Fruit fly (Drosophila melanogaster): ENCODE results near the gene CG44194.

Gene CG44194

DNA sequence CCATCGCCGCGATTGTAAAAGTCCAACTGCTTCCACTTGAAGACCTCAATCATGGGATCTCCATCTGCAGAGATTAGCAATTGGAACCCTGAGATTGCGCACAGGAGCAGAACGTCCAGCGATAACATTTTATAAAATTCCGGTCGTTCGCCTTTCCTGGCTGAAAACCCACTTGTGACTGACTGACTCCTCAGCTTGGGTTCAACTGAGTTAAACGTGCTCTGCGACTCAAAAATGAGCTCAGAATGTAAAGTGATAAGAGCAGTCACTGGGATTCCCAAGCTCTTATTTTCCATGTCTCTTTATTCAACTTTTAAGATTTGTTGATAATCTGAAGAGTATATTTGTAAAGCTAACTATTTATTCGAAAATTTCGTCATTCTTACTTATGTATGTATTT lies 4.5 kb downstream of the CG44194 start, which contains the start of gene yellow-f:
yellow-f (minus strand) TSS at position 184 of the 400 bp plus-strand sequence.
- TF ChIP-seq Met (GFP tag; optimal IDR thresholded peaks at IDR 0.05) (no peak), CG4318 (GFP tag; optimal IDR thresholded peaks at IDR 0.05) (no peak), svp (GFP tag) (peak; percentile 98)

- TF ChIP-seq CG6276 (GFP tag; optimal IDR thresholded peaks at IDR 0.05): no peak
- TF ChIP-seq Eip93F (GFP tag; optimal IDR thresholded peaks at IDR 0.05): no peak
- no peak for TF ChIP-seq Sox14 (GFP tag; optimal IDR thresholded peaks at IDR 0.05)
- no peak for TF ChIP-seq Sox15 (GFP tag; optimal IDR thresholded peaks at IDR 0.05)
- TF ChIP-seq cyc (GFP tag; optimal IDR thresholded peaks at IDR 0.05): no peak
- TF ChIP-seq fkh (GFP tag; optimal IDR thresholded peaks at IDR 0.05): no peak
- TF ChIP-seq Lpt (GFP tag; optimal IDR thresholded peaks at IDR 0.05): no peak
- no peak for TF ChIP-seq CG6854 (GFP tag; optimal IDR thresholded peaks at IDR 0.05)
- no peak for TF ChIP-seq vri (GFP tag; optimal IDR thresholded peaks at IDR 0.05)
- TF ChIP-seq Ets21C (GFP tag; optimal IDR thresholded peaks at IDR 0.05): no peak
- no peak for TF ChIP-seq dac (GFP tag; optimal IDR thresholded peaks at IDR 0.05)
- no peak for TF ChIP-seq acj6 (GFP tag; optimal IDR thresholded peaks at IDR 0.05)
- TF ChIP-seq CG11762 (GFP tag; optimal IDR thresholded peaks at IDR 0.05; ENCODE audit: insufficient read depth): no peak
- no peak for TF ChIP-seq CG11294 (GFP tag; IDR thresholded peaks at IDR 0.05)
- TF ChIP-seq CG31627 (GFP tag; optimal IDR thresholded peaks at IDR 0.05): no peak
- no peak for TF ChIP-seq dsx (GFP tag; optimal IDR thresholded peaks at IDR 0.05; ENCODE audit: poor library complexity, severe bottlenecking)
- no peak for TF ChIP-seq CG7368 (GFP tag; optimal IDR thresholded peaks at IDR 0.05)
- TF ChIP-seq svp (GFP tag): no peak
Measured at dm6 chr3R:12988411-12988810, 9.1 kb downstream of the CG44194 start, which contains the start of gene CG14383. TSS of gene CG14383 (minus strand) at chr3R:12988511.

DNA sequence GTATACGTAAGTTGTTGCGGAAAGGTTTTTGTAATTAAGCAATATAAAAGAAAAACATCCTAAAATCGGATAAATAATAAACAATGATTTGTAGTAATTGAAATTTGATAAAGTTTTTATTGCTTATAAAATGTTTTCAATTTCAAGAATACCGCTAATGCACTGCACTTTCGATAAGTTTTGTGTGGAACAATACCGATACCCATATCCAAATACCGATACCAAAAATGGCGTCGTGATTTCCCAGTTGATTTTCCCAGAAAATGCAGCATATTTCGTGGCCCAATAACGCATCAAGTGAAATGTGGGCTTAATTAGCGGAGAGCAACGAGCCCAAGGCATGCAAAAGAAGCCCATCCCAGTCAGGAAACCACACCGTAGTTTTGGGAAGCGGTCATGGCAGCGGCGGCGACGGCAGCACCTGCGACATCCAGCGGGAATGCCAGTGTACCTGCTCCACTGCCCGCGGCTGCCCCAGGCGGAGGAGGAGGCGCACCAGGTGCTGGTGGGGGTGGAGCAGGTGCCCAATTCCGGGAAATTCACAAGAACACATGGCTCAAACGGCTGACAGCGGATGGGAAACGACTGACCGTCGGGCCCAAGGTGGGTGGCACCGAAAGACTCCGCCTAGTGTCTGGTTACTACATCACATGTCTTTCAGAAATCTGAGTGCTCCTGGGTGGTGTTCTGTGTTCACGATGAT lies 11.5 kb downstream of the CG44194 start, which contains the start of gene CG31342:
CG31342 (plus strand) TSS at position 214 of the 703 bp plus-strand sequence.
- TF ChIP-seq Sox102F (GFP tag; optimal IDR thresholded peaks at IDR 0.05) (no peak), Sox14 (GFP tag; optimal IDR thresholded peaks at IDR 0.05) (no peak), OdsH (GFP tag; optimal IDR thresholded peaks at IDR 0.05) (no peak), cyc (GFP tag; optimal IDR thresholded peaks at IDR 0.05) (peak; percentile 1), svp (GFP tag) (peak; percentile 48), CG3032 (tag; optimal IDR thresholded peaks at IDR 0.05) (peak; percentile 57), CG6276 (GFP tag; optimal IDR thresholded peaks at IDR 0.05) (no peak), Ets21C (GFP tag; optimal IDR thresholded peaks at IDR 0.05) (no peak), Lpt (GFP tag; optimal IDR thresholded peaks at IDR 0.05) (no peak), CG32006 (GFP tag; optimal IDR thresholded peaks at IDR 0.05) (no peak), topi (GFP tag; optimal IDR thresholded peaks at IDR 0.05) (no peak), dac (GFP tag; optimal IDR thresholded peaks at IDR 0.05) (no peak), CG8632 (GFP tag; optimal IDR thresholded peaks at IDR 0.05) (no peak), CG8119 (GFP tag; IDR thresholded peaks at IDR 0.05) (peak; percentile 41; the same call in 2 of the 3 replicates), pdm3 (GFP tag; optimal IDR thresholded peaks at IDR 0.05) (no peak), CG34406 (GFP tag; optimal IDR thresholded peaks at IDR 0.05) (no peak), vri (GFP tag; optimal IDR thresholded peaks at IDR 0.05) (no peak), CG10669 (GFP tag; optimal IDR thresholded peaks at IDR 0.05) (no peak), Hr39 (GFP tag; optimal IDR thresholded peaks at IDR 0.05) (no peak), Eip93F (GFP tag; optimal IDR thresholded peaks at IDR 0.05) (no peak), CG15336 (GFP tag; IDR thresholded peaks at IDR 0.05) (peak; percentile 67), lz (GFP tag; optimal IDR thresholded peaks at IDR 0.05) (no peak), esn (GFP tag; optimal IDR thresholded peaks at IDR 0.05) (peak; percentile 52), CG6163 (GFP tag; IDR thresholded peaks at IDR 0.05) (no peak), Smox (GFP tag; optimal IDR thresholded peaks at IDR 0.05) (no peak), fd59A (GFP tag; optimal IDR thresholded peaks at IDR 0.05) (no peak), CG4318 (GFP tag; optimal IDR thresholded peaks at IDR 0.05) (no peak), CG11294 (GFP tag; IDR thresholded peaks at IDR 0.05) (no peak)

Data from whole organism, prepupa.